Worm (Caenorhabditis elegans) whole organism, late embryonic: ENCODE data around the gene Y27F2A.6.
A peak's percentile ranks its signal among the peaks of the same experiment; 100 is the strongest.
"Not testable (repeated sequence)": the region's sequence is repeated elsewhere in the genome, so short reads cannot be mapped to it uniquely, and the experiment has no call there.

Experiments
- C38D4.7 ChIP-seq: fragments of 200-800 bp; sonication (Bioruptor generic); optimal IDR thresholded peaks from 2 replicates; lab custom pipeline; 2018; ENCODE audit warnings: mild to moderate bottlenecking, missing genetic modification characterization, moderate library complexity, missing compliant biosample characterization
- Y22D7AL.16 ChIP-seq: sonication (generic microtip); optimal IDR thresholded peaks from 2 replicates; lab custom pipeline; 2016; ENCODE audit warnings: missing genetic modification characterization, missing compliant biosample characterization
- ahr-1 ChIP-seq: sonication (generic microtip); optimal IDR thresholded peaks from 2 replicates; lab custom pipeline; 2016; ENCODE audit warnings: missing genetic modification characterization, missing compliant biosample characterization
- ceh-2 ChIP-seq: sonication (generic microtip); optimal IDR thresholded peaks from 2 replicates; lab custom pipeline; 2016; ENCODE audit warnings: missing genotype, missing genetic modification characterization, missing compliant biosample characterization
- ceh-30 ChIP-seq: fragments of 150-350 bp; optimal IDR thresholded peaks from 2 replicates; lab custom pipeline; 2014; ENCODE audit warnings: missing biosample characterization, missing genetic modification characterization
- ceh-45 ChIP-seq: fragments of 200-800 bp; sonication (Bioruptor generic); IDR thresholded peaks from 2 replicates; pipeline ENCODE4 v1.3.6; 2022; ENCODE audit warnings: missing genetic modification reagents, missing genetic modification characterization, missing compliant biosample characterization
- che-1 ChIP-seq: sonication (generic microtip); optimal IDR thresholded peaks from 2 replicates; lab custom pipeline; 2016; ENCODE audit warnings: mild to moderate bottlenecking, missing genetic modification characterization, missing compliant biosample characterization
- dve-1 ChIP-seq: sonication (generic microtip); optimal IDR thresholded peaks from 2 replicates; lab custom pipeline; 2017; ENCODE audit warnings: antibody characterized with exemption, mild to moderate bottlenecking, missing genetic modification characterization, missing compliant biosample characterization
- eyg-1 ChIP-seq: sonication (generic microtip); optimal IDR thresholded peaks from 2 replicates; lab custom pipeline; 2016; ENCODE audit warnings: missing genotype, missing genetic modification characterization, missing compliant biosample characterization
- gmeb-2 ChIP-seq: sonication (generic microtip); optimal IDR thresholded peaks from 2 replicates; lab custom pipeline; 2016; ENCODE audit warnings: missing genetic modification characterization, inconsistent platforms, missing compliant biosample characterization
- hlh-13 ChIP-seq: fragments of 200-800 bp; sonication (Bioruptor generic); optimal IDR thresholded peaks from 2 replicates; lab custom pipeline; 2018; ENCODE audit warnings: mild to moderate bottlenecking, missing genetic modification characterization, missing compliant biosample characterization
- hlh-30 ChIP-seq: sonication (generic microtip); optimal IDR thresholded peaks from 2 replicates; lab custom pipeline; 2017; ENCODE audit warnings: antibody characterized with exemption, missing genetic modification characterization, missing compliant biosample characterization; ENCODE audit not compliant: insufficient read depth
- hlh-6 ChIP-seq: sonication (generic microtip); optimal IDR thresholded peaks from 2 replicates; lab custom pipeline; 2016; ENCODE audit warnings: missing genotype, missing genetic modification characterization, missing compliant biosample characterization
- madf-2 ChIP-seq: sonication (generic microtip); optimal IDR thresholded peaks from 2 replicates; lab custom pipeline; 2017; ENCODE audit warnings: missing genetic modification characterization, missing compliant biosample characterization
- pax-1 ChIP-seq: fragments of 150-350 bp; optimal IDR thresholded peaks from 2 replicates; lab custom pipeline; 2014; ENCODE audit warnings: missing biosample characterization, missing genetic modification characterization
- pha-2 ChIP-seq: sonication (generic microtip); optimal IDR thresholded peaks from 2 replicates; lab custom pipeline; 2017; ENCODE audit warnings: mild to moderate bottlenecking, missing genetic modification characterization, missing compliant biosample characterization
- pha-4 ChIP-seq: fragments of 150-350 bp; optimal IDR thresholded peaks from 2 replicates; lab custom pipeline; 2018; ENCODE audit warnings: missing biosample characterization, missing genetic modification reagents, missing genetic modification characterization
- pros-1 ChIP-seq: fragments of 150-350 bp; optimal IDR thresholded peaks from 2 replicates; lab custom pipeline; 2014; ENCODE audit warnings: missing biosample characterization, missing genetic modification reagents, missing genetic modification characterization
- ref-2 ChIP-seq: sonication (generic microtip); optimal IDR thresholded peaks from 2 replicates; lab custom pipeline; 2016; ENCODE audit warnings: missing genetic modification characterization, missing compliant biosample characterization
- syd-9 ChIP-seq: sonication (generic microtip); optimal IDR thresholded peaks from 2 replicates; lab custom pipeline; 2016; ENCODE audit warnings: mild to moderate bottlenecking, missing genetic modification characterization, moderate library complexity, missing compliant biosample characterization
- unc-42 ChIP-seq: sonication (generic microtip); optimal IDR thresholded peaks from 2 replicates; lab custom pipeline; 2016; ENCODE audit warnings: missing genotype, missing genetic modification characterization, missing compliant biosample characterization
- ztf-16 ChIP-seq: sonication (generic microtip); optimal IDR thresholded peaks from 2 replicates; lab custom pipeline; 2017; ENCODE audit warnings: missing genetic modification characterization, missing compliant biosample characterization

The Y27F2A.6 gene

DNA sequence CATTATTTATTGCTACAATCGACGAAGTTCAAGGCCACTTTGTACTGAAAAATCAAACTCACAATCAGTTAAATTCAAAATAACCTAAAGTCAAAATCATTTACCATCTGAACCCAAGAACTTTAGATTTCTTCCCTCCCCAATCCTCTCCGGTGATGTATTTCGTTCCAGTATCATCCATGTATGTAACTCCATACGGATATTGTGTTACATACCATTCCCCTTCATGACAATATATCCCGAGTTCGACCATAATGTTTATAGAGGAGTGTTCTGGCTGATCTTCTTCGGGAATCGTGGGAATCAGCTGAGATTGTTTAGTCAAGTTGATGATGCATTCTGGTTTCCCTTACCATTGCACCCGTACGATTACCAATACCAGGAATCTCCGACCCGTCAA lies 34.8 kb downstream of the Y27F2A.6 start:
- TF ChIP-seq madf-2 (tag; lab: Kevin White, UChicago), result no peak
- TF ChIP-seq pax-1 (tag; lab: Kevin White, UChicago), result no peak
- no peak for TF ChIP-seq che-1 (tag; lab: Kevin White, UChicago)
- no peak for TF ChIP-seq pha-4 (tag; lab: Kevin White, UChicago)
- no peak for TF ChIP-seq hlh-30
- no peak for TF ChIP-seq dve-1 (tag; lab: Kevin White, UChicago)
- no peak for TF ChIP-seq eyg-1 (tag; lab: Kevin White, UChicago)
- TF ChIP-seq syd-9 (tag; lab: Kevin White, UChicago), result no peak
- no peak for TF ChIP-seq ceh-30 (tag; lab: Kevin White, UChicago)

DNA sequence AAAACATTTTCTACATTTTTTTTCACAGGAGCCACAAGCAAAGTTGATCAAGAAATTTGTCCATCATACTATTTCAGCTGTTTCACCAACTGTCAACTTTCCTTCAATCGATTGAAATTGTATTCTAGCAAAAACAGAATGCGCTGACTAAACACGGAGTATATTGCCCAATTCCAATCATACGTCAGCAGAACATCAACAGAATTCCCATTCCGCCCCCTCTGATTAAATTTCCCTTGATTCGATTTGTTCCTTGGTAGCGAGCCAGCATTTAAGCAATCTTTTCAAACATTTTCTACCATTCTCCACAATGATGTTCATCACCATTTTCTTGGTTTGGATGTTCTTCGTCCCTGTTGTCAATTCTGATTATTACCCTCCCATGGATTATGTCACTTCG lies 37.4 kb downstream of the Y27F2A.6 start, which contains the start of gene T10D4.15:
TSS of gene T10D4.15 (plus strand) at position 301 of the 400 bp plus-strand sequence.
- TF ChIP-seq unc-42 (tag; lab: Kevin White, UChicago), result no peak
- TF ChIP-seq ceh-2 (tag; lab: Kevin White, UChicago), result no peak
- no peak for TF ChIP-seq ztf-16 (tag; lab: Kevin White, UChicago)
- TF ChIP-seq ref-2 (tag; lab: Kevin White, UChicago), result no peak
- no peak for TF ChIP-seq Y22D7AL.16 (tag; lab: Kevin White, UChicago)

DNA sequence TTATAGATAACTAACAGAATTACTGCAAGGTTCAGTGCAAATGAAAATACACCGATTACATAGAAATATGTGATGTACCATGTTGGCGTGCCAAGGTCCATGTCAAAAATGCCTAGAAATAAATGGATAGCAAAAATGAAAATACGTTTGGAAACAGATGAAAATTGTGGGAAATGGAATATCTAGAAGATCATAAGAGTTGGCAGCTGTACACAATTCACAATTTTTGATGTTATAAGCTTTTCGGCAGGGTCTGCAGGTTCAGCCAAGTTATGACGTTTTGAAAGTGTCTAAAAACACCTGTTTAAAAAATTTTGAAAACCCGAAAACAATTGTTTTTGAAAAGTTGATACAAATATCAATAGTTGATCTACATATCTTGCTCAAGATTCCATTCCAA lies 38.6 kb downstream of the Y27F2A.6 start, which contains the start of gene sri-43:
TSS of gene sri-43 (minus strand) at position 101 of the 400 bp plus-strand sequence.
- not testable (repeated sequence) for TF ChIP-seq pha-4, ahr-1, madf-2 (tag; lab: Kevin White, UChicago)

DNA sequence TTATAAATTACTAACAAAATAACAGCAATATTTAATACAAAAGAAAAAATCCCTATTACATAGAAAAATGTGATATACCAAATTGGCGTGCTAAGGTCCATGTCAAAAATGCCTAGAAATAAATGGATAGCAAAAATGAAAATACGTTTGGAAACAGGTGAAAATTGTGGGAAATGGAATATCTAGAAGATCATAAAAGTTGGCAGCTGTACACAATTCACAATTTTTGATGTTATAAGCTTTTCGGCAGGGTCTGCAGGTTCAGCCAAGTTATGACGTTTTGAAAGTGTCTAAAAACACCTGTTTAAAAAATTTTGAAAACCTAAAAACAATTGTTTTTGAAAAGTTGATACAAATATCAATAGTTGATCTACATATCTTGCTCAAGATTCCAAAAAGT lies 40.3 kb downstream of the Y27F2A.6 start, which contains the start of gene sri-42:
TSS of gene sri-42 (minus strand) at position 101 of the 400 bp plus-strand sequence.
- TF ChIP-seq hlh-6 (tag; lab: Kevin White, UChicago); hlh-13 (GFP tag; lab: Kevin White, UChicago); gmeb-2 (tag; lab: Kevin White, UChicago): not testable (repeated sequence)

DNA sequence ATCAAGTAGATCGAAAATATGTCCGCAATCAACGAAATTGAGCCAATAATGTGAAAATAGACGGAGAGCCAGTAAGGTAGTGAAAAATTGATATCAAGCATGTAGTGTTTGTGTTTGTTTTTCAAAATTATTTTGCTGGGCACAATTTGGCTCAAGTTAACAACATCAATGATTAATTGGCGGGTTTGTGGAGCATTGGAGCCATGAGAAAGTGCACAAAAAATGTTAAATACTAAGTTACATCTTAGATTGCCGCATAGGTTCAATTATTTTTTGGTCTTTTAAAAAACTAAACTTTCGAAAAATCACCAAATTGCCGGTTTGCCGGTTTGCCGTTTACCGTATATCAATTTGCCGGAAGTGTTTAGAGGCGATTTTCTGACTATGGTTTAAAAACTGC lies 45.4 kb downstream of the Y27F2A.6 start, which contains the start of gene sri-54:
TSS of gene sri-54 (minus strand) at position 101 of the 400 bp plus-strand sequence.
- TF ChIP-seq ceh-45 (GFP tag; lab: Robert Waterston, UW) (no peak), pha-2 (tag; lab: Kevin White, UChicago) (no peak), ceh-30 (tag; lab: Kevin White, UChicago) (no peak), pros-1 (tag; lab: Kevin White, UChicago) (no peak), madf-2 (tag; lab: Kevin White, UChicago) (no peak), syd-9 (tag; lab: Kevin White, UChicago) (no peak)

DNA sequence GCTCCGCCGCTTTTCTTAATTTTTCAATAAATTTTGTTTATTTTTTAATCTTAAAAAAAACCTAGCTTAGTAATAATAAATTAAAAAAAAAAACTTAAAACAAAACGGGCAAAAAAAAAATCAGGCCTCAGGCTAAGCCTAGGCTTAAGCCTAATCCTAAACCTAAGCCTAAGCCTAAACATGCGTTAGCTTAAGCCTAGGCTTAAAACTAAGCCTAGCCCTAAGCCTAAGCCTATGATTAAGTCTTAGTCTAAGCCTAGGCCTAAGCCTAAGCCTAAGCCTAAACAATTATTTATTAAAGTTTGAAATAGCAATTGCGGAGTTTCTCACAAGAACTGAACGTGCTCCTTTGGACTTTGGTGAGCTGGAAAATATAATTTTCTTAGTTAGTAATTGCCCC lies 47.9 kb downstream of the Y27F2A.6 start:
- TF ChIP-seq C38D4.7 (GFP tag; lab: Kevin White, UChicago) (no peak), dve-1 (tag; lab: Kevin White, UChicago) (peak; percentile 63)
- TF ChIP-seq, all 69 proteins: peak for 1
